Fruit fly (Drosophila melanogaster): ENCODE results near the gene Orct.

Orct gene

DNA sequence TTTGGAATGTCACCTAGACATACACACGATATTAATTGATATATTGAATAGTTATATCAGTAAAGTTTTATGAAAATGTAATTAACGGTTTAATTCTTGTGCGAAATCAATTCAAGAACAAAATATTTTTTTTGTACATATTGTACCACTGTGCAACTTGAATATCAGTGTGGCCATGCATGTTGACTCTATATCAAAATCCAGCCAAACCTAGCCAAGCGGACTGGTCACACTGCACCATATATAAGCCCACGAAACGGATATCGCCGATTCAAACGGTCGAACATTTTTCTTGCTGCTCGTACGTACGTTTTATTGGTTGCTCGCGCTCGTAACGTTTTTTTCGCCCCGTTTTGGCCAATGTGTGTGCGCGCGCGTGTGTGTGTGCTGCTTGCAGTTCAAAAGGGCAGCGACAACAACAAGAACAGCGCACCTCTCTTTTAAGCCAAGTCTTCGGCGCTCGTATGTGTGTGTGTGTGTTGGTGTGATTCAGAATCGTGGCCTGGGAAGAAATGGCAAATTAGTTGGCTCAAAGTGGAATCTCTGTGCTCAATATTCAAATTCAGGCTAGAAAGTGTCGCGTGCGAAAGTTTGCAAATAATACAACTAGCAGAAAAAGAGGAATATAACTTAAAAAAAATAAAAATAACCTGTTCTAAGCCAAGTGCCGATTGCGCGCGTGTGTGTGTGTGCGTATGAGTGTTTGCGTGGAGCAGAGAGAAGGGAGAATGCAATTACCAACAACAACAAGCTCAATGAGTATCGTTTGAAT, 18.9 kb downstream of the Orct start, which contains the start of gene crb (continued):
- peak; percentile 11 for TF ChIP-seq CG31365 (tag; optimal IDR thresholded peaks at IDR 0.05)
- TF ChIP-seq toy (GFP tag; IDR thresholded peaks at IDR 0.05): no peak
- TF ChIP-seq gce (GFP tag; IDR thresholded peaks at IDR 0.05): peak; percentile 70; the same call in 1 of the 3 replicates
- TF ChIP-seq TFAM (GFP tag; optimal IDR thresholded peaks at IDR 0.05): no peak
- peak; percentile 50 for TF ChIP-seq CG1233 (GFP tag; optimal IDR thresholded peaks at IDR 0.05)
- TF ChIP-seq CG9437 (GFP tag; optimal IDR thresholded peaks at IDR 0.05): peak; percentile 36
- peak; percentile 38 for TF ChIP-seq CG17385 (GFP tag; optimal IDR thresholded peaks at IDR 0.05)
- TF ChIP-seq dmrt99B (tag; optimal IDR thresholded peaks at IDR 0.05): peak; percentile 37
- TF ChIP-seq Doc3 (GFP tag; IDR thresholded peaks at IDR 0.05; ENCODE audit: partially characterized antibody): no peak
- no peak for TF ChIP-seq CG3407 (GFP tag; optimal IDR thresholded peaks at IDR 0.05)
- TF ChIP-seq HmgZ (tag; optimal IDR thresholded peaks at IDR 0.05): peak; percentile 83
- TF ChIP-seq ara (GFP tag; IDR thresholded peaks at IDR 0.05): peak; percentile 53
- peak in 1 of 2 experiments; percentile 32 for TF ChIP-seq bsh (GFP tag; optimal IDR thresholded peaks at IDR 0.05)
- peak; percentile 7 for TF ChIP-seq YL-1 (GFP tag; optimal IDR thresholded peaks at IDR 0.05)
- peak; percentile 45 for TF ChIP-seq ftz-f1 (GFP tag; optimal IDR thresholded peaks at IDR 0.05)
- no peak for TF ChIP-seq CG1792 (GFP tag; optimal IDR thresholded peaks at IDR 0.05)
- peak; percentile 66 for TF ChIP-seq lilli (GFP tag; optimal IDR thresholded peaks at IDR 0.05)
- peak; percentile 82 for TF ChIP-seq Hmr (GFP tag; optimal IDR thresholded peaks at IDR 0.05)
- no peak for TF ChIP-seq hth (optimal IDR thresholded peaks at IDR 0.05)
- TF ChIP-seq bbx (GFP tag; IDR thresholded peaks at IDR 0.05; ENCODE audit: partially characterized antibody): peak; percentile 77
- no peak; the same call in 1 of the 2 replicates for TF ChIP-seq CG10366 (GFP tag; IDR thresholded peaks at IDR 0.05)
- peak; percentile 63 for TF ChIP-seq Ets65A (GFP tag)
- TF ChIP-seq gro (GFP tag; optimal IDR thresholded peaks at IDR 0.05): peak; percentile 41
- TF ChIP-seq h (optimal IDR thresholded peaks at IDR 0.05): no peak
- peak; percentile 53; the same call in 2 of the 3 replicates for TF ChIP-seq zen2 (GFP tag; IDR thresholded peaks at IDR 0.05; ENCODE audit: partially characterized antibody)
- TF ChIP-seq sc (optimal IDR thresholded peaks at IDR 0.05): no peak
- no peak for TF ChIP-seq sc (GFP tag; optimal IDR thresholded peaks at IDR 0.05)
- TF ChIP-seq CG2889 (GFP tag; IDR thresholded peaks at IDR 0.05): no peak
- TF ChIP-seq Atf6 (GFP tag; IDR thresholded peaks at IDR 0.05): peak; percentile 38; the same call in 1 of the 2 replicates
- no peak for TF ChIP-seq twi (tag; optimal IDR thresholded peaks at IDR 0.05)
- TF ChIP-seq CG7963 (GFP tag; IDR thresholded peaks at IDR 0.05; ENCODE audit: partially characterized antibody): peak; percentile 42; the same call in 1 of the 3 replicates
- peak; percentile 93 for TF ChIP-seq gfzf (GFP tag; optimal IDR thresholded peaks at IDR 0.05)
- TF ChIP-seq Poxn (GFP tag; IDR thresholded peaks at IDR 0.05): no peak
- 0 out of 2 replicates have a peak, but pooled peaks have one; percentile 32 for TF ChIP-seq CG5953 (GFP tag; IDR thresholded peaks at IDR 0.05)
- no peak for TF ChIP-seq Lpt (GFP tag; optimal IDR thresholded peaks at IDR 0.05)
- no peak for TF ChIP-seq tio (GFP tag; optimal IDR thresholded peaks at IDR 0.05)
- no peak for TF ChIP-seq CG9817 (tag; optimal IDR thresholded peaks at IDR 0.05)
- no peak for TF ChIP-seq CG3065 (GFP tag; optimal IDR thresholded peaks at IDR 0.05)
- peak; percentile 54 for TF ChIP-seq CG30403 (GFP tag; optimal IDR thresholded peaks at IDR 0.05)
- no peak for TF ChIP-seq wdn (GFP tag; IDR thresholded peaks at IDR 0.05)
- peak; percentile 38 for TF ChIP-seq CG18262 (tag; optimal IDR thresholded peaks at IDR 0.05)
- TF ChIP-seq HmgD (GFP tag; optimal IDR thresholded peaks at IDR 0.05): peak; percentile 47
- no peak for TF ChIP-seq ap (GFP tag; IDR thresholded peaks at IDR 0.05)
- TF ChIP-seq CG11695 (GFP tag; IDR thresholded peaks at IDR 0.05): no peak
- TF ChIP-seq dan (GFP tag; IDR thresholded peaks at IDR 0.05): no peak
- TF ChIP-seq Ets97D (GFP tag; optimal IDR thresholded peaks at IDR 0.05): peak; percentile 91
- TF ChIP-seq abd-A (tag; optimal IDR thresholded peaks at IDR 0.05): no peak
- TF ChIP-seq salm (tag; optimal IDR thresholded peaks at IDR 0.05): no peak
- TF ChIP-seq Ada2b (GFP tag; IDR thresholded peaks at IDR 0.05): peak; percentile 42; the same call in 1 of the 2 replicates
- TF ChIP-seq Lim3 (GFP tag; IDR thresholded peaks at IDR 0.05): no peak
- TF ChIP-seq ase (GFP tag; IDR thresholded peaks at IDR 0.05): peak; percentile 55; the same call in 1 of the 3 replicates
